Fruit fly (Drosophila melanogaster): ENCODE results near the gene CG33125.

Gene CG33125

dm6 chr2L:2606725-2607124 lies 45.5 kb downstream of the CG33125 start:
- no peak for TF ChIP-seq CG17801 (GFP tag; optimal IDR thresholded peaks at IDR 0.05; ENCODE audit: partially characterized antibody)

All from ovary, adult (tissue).